Worm (Caenorhabditis elegans): ENCODE measurements around the gene F53E10.5.

- TF ChIP-seq lin-15B (tag; optimal IDR thresholded peaks at IDR 0.05) (no peak), dpl-1 (GFP tag; optimal IDR thresholded peaks at IDR 0.05) (no peak), lsy-2 (tag; optimal IDR thresholded peaks at IDR 0.05) (no peak), pqm-1 (tag; optimal IDR thresholded peaks at IDR 0.05) (peak; percentile 55), aha-1 (tag) (no peak), snpc-4 (tag; optimal IDR thresholded peaks at IDR 0.05) (no peak), lin-13 (GFP tag; optimal IDR thresholded peaks at IDR 0.05) (no peak), unc-62 (GFP tag; optimal IDR thresholded peaks at IDR 0.05 in 1 of 2) (no peak), unc-62 (tag; optimal IDR thresholded peaks at IDR 0.05) (no peak), nhr-111 (GFP tag; optimal IDR thresholded peaks at IDR 0.05) (no peak)
Measured at ce11 chrV:2565525-2565924, 33.2 kb downstream of the F53E10.5 start, which contains the start of gene Y45G12C.1.

Data from whole organism, L4 larva.